Worm (Caenorhabditis elegans) whole organism, early embryonic: ENCODE measurements around the gene C33D3.4.

Experiments used
- B0310.2 ChIP-seq: sonication (generic microtip); optimal IDR thresholded peaks from 2 replicates; lab custom pipeline; 2016; ENCODE audit warnings: mild to moderate bottlenecking, missing genetic modification characterization, missing compliant biosample characterization
- F13C5.2 ChIP-seq: sonication (generic microtip); optimal IDR thresholded peaks from 2 replicates; lab custom pipeline; 2017; ENCODE audit warnings: mild to moderate bottlenecking, missing genetic modification characterization, inconsistent platforms, missing compliant biosample characterization
- aly-1 ChIP-seq: sonication (generic microtip); optimal IDR thresholded peaks from 2 replicates; lab custom pipeline; 2016; ENCODE audit warnings: missing genetic modification characterization, missing compliant biosample characterization
- ama-1 ChIP-seq: fragments of 150-350 bp; optimal IDR thresholded peaks from 2 replicates; lab custom pipeline; 2014
- ceh-13 ChIP-seq: fragments of 200-800 bp; sonication (Bioruptor generic); optimal IDR thresholded peaks from 2 replicates; lab custom pipeline; 2018; ENCODE audit warnings: mild to moderate bottlenecking, missing genetic modification characterization, missing compliant biosample characterization
- ceh-36 ChIP-seq: sonication (generic microtip); optimal IDR thresholded peaks from 2 replicates; lab custom pipeline; 2016; ENCODE audit warnings: missing genetic modification characterization, inconsistent platforms, missing compliant biosample characterization
- flt-1 ChIP-seq: fragments of 200-800 bp; sonication (Bioruptor generic); IDR thresholded peaks from 2 replicates; pipeline ENCODE4 v1.3.6; 2022; ENCODE audit warnings: missing genetic modification characterization, missing compliant biosample characterization
- pes-1 ChIP-seq: fragments of 200-800 bp; sonication (Bioruptor generic); IDR thresholded peaks from 2 replicates; pipeline ENCODE4 v1.3.6; 2022; ENCODE audit warnings: missing genetic modification reagents, missing genetic modification characterization, missing compliant biosample characterization
- scrt-1 ChIP-seq: fragments of 200-800 bp; sonication (Bioruptor generic); IDR thresholded peaks from 2 replicates; pipeline ENCODE4 v1.3.6; 2022; ENCODE audit warnings: missing genetic modification characterization, missing compliant biosample characterization
- sea-1 ChIP-seq: fragments of 200-800 bp; sonication (Bioruptor generic); conservative IDR thresholded peaks from 2 replicates; pipeline ENCODE4 v1.3.6; 2022; ENCODE audit warnings: missing genetic modification characterization, missing compliant biosample characterization
- tbx-37 ChIP-seq: fragments of 200-800 bp; sonication (Bioruptor generic); conservative IDR thresholded peaks from 2 replicates; pipeline ENCODE4 v1.3.6; 2022; ENCODE audit warnings: missing genetic modification reagents, missing genetic modification characterization, missing compliant biosample characterization
- tra-4 ChIP-seq: sonication (generic microtip); optimal IDR thresholded peaks from 2 replicates; lab custom pipeline; 2017; ENCODE audit warnings: missing genetic modification characterization, missing compliant biosample characterization

The C33D3.4 gene

DNA sequence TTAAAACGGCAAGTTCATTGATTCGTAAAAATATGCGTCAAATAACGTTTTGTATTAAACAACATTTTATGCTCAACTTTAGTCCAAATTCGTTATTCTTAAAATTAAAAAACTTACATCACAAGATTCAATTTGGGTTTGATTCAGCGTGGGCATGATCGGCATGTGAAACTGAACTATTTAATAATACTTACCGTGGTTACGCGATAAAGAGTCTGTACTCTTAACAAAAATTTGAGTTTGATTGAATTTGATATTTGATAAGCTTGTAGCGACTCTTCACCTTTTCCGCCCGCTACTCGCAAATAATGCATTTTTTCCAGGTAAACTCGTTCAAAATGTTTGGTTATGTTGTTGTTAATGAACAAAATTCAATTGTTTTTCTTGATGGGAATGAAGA is 44.6 kb downstream of the C33D3.4 start, which contains the start of gene glo-3:
Gene glo-3, plus strand, starts transcription at position 253 of the 400 bp plus-strand sequence.
- TF ChIP-seq B0310.2 (tag; lab: Kevin White, UChicago) (no peak), flt-1 (GFP tag; lab: Robert Waterston, UW) (no peak), scrt-1 (GFP tag; lab: Robert Waterston, UW) (no peak)

DNA sequence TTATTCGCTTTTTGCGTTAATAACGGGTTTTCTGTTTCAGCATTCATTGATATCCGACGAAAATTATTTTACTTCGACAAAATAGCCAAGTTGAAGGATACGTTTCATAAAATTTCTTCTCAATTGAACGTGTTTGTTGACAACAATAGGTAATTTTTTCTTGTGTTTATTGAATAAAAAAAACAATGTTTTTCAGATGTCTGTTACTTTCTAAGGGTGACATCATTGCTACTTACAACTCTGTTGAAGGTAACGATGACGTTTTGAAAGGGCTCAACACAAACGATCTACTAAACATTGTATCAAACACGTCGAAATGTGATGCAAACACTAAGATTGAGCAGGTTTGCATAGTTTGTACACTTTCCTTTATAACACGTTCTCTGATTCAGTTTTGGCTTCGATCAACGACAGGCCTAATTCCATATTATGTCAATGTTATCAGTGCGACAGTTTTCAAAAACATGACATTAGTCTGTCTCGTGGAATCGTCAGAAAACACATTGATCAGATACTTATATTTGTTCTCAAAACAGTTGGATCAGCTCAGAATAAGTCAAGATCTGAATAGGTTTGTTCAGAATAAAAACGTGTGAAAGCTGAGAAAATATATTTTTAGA is 45.9 kb downstream of the C33D3.4 start:
- TF ChIP-seq aly-1 (tag; lab: Kevin White, UChicago) (no peak), ama-1 (lab: Kevin White, UChicago) (no peak), tbx-37 (GFP tag; lab: Robert Waterston, UW) (no peak), B0310.2 (tag; lab: Kevin White, UChicago) (no peak), F13C5.2 (tag; lab: Kevin White, UChicago) (no peak), scrt-1 (GFP tag; lab: Robert Waterston, UW) (no peak), pes-1 (GFP tag; lab: Robert Waterston, UW) (no peak), flt-1 (GFP tag; lab: Robert Waterston, UW) (no peak), tra-4 (tag; lab: Kevin White, UChicago) (no peak), sea-1 (GFP tag; lab: Robert Waterston, UW) (no peak), ceh-36 (tag; lab: Kevin White, UChicago) (no peak), ceh-13 (GFP tag; lab: Kevin White, UChicago) (no peak)
